Fruit fly (Drosophila melanogaster) whole organism, embryonic: ENCODE measurements around the gene Rpp21.

Experiments used
- Atf6 ChIP-seq: fragments of 200-800 bp; sonication (Bioruptor generic); IDR thresholded peaks from 2 replicates; pipeline ENCODE4 v1.3.6; 2022; ENCODE audit warnings: missing biosample characterization, missing genetic modification characterization
- CG10209 ChIP-seq: fragments of 200-800 bp; sonication (Bioruptor generic); optimal IDR thresholded peaks from 3 replicates; lab custom pipeline; 2017; ENCODE audit warnings: missing biosample characterization, mild to moderate bottlenecking, missing genetic modification characterization, missing genetic modification reagents
- CG10565 ChIP-seq: fragments of 200-800 bp; sonication (Bioruptor generic); optimal IDR thresholded peaks from 3 replicates; lab custom pipeline; 2016; ENCODE audit warnings: missing biosample characterization, mild to moderate bottlenecking, missing genetic modification characterization
- CG11696 ChIP-seq: fragments of 200-800 bp; sonication (Bioruptor generic); IDR thresholded peaks from 2 replicates; pipeline ENCODE4 v1.3.6; 2022; ENCODE audit warnings: missing biosample characterization, missing genetic modification characterization
- CG11723 ChIP-seq: fragments of 200-800 bp; sonication (Bioruptor generic); optimal IDR thresholded peaks from 2 replicates; lab custom pipeline; 2017; ENCODE audit warnings: missing biosample characterization, mild to moderate bottlenecking, missing genetic modification characterization
- CG12071 ChIP-seq: fragments of 200-800 bp; sonication (Bioruptor generic); optimal IDR thresholded peaks from 3 replicates; lab custom pipeline; 2018; ENCODE audit warnings: missing biosample characterization, mild to moderate bottlenecking, missing genetic modification characterization
- CG13775 ChIP-seq: fragments of 200-800 bp; sonication (Bioruptor generic); optimal IDR thresholded peaks from 3 replicates; lab custom pipeline; 2017; ENCODE audit warnings: missing biosample characterization, mild to moderate bottlenecking, missing genetic modification characterization
- CG16815 ChIP-seq: fragments of 200-800 bp; sonication (Bioruptor generic); optimal IDR thresholded peaks from 3 replicates; lab custom pipeline; 2017; ENCODE audit warnings: missing biosample characterization, mild to moderate bottlenecking, missing genetic modification characterization
- CG17186 ChIP-seq: fragments of 200-800 bp; sonication (Bioruptor generic); optimal IDR thresholded peaks from 3 replicates; lab custom pipeline; 2017; ENCODE audit warnings: missing biosample characterization, missing genetic modification reagents, missing genetic modification characterization
- CG17359 ChIP-seq: fragments of 200-800 bp; sonication (Bioruptor generic); optimal IDR thresholded peaks from 3 replicates; lab custom pipeline; 2018; ENCODE audit warnings: missing biosample characterization, mild to moderate bottlenecking, missing genetic modification characterization, moderate library complexity
- CG17612 ChIP-seq: fragments of 200-800 bp; sonication (Bioruptor generic); IDR thresholded peaks from 2 replicates; pipeline ENCODE4 v1.3.6; 2022; ENCODE audit warnings: missing biosample characterization, missing genetic modification characterization
- CG2120 ChIP-seq: fragments of 200-800 bp; sonication (Bioruptor generic); optimal IDR thresholded peaks from 3 replicates; lab custom pipeline; 2016; ENCODE audit warnings: missing biosample characterization, missing genetic modification characterization
- CG2129 ChIP-seq: fragments of 200-800 bp; sonication (Bioruptor generic); IDR thresholded peaks from 2 replicates; pipeline ENCODE4 v1.3.6; 2022; ENCODE audit warnings: missing biosample characterization, missing genetic modification characterization; ENCODE audit not compliant: partially characterized antibody
- CG2678 ChIP-seq: fragments of 200-800 bp; sonication (Bioruptor generic); optimal IDR thresholded peaks from 3 replicates; lab custom pipeline; 2019; ENCODE audit warnings: missing biosample characterization, mild to moderate bottlenecking, missing genetic modification characterization, moderate library complexity
- CG32767 ChIP-seq: fragments of 200-800 bp; sonication (Bioruptor generic); IDR thresholded peaks from 2 replicates; pipeline ENCODE4 v1.3.6; 2022; ENCODE audit warnings: missing biosample characterization, missing genetic modification characterization
- CG3995 ChIP-seq: fragments of 200-800 bp; sonication (Bioruptor generic); optimal IDR thresholded peaks from 3 replicates; lab custom pipeline; 2016; ENCODE audit warnings: missing biosample characterization, missing genetic modification characterization
- CG42726 ChIP-seq: fragments of 200-800 bp; sonication (Bioruptor generic); IDR thresholded peaks from 2 replicates; pipeline ENCODE4 v1.3.6; 2022; ENCODE audit warnings: missing biosample characterization, missing genetic modification characterization; ENCODE audit not compliant: partially characterized antibody
- CG6654 ChIP-seq: fragments of 200-800 bp; sonication (Bioruptor generic); optimal IDR thresholded peaks from 2 replicates; lab custom pipeline; 2017; ENCODE audit warnings: missing biosample characterization, mild to moderate bottlenecking, missing genetic modification characterization
- CG6765 ChIP-seq: fragments of 200-800 bp; sonication (Bioruptor generic); optimal IDR thresholded peaks from 3 replicates; lab custom pipeline; 2017; ENCODE audit warnings: missing biosample characterization, mild to moderate bottlenecking, missing genetic modification characterization
- CG7839 ChIP-seq: fragments of 200-800 bp; sonication (Bioruptor generic); optimal IDR thresholded peaks from 3 replicates; lab custom pipeline; 2018; ENCODE audit warnings: missing biosample characterization, mild to moderate bottlenecking, missing genetic modification characterization, moderate library complexity
- CG8359 ChIP-seq: fragments of 200-800 bp; sonication (Bioruptor generic); optimal IDR thresholded peaks from 2 replicates; lab custom pipeline; 2017; ENCODE audit warnings: missing biosample characterization, mild to moderate bottlenecking, missing genetic modification characterization, borderline replicate concordance
- Dll ChIP-seq: fragments of 200-800 bp; sonication (Bioruptor generic); IDR thresholded peaks from 4 replicates; pipeline ENCODE4 v1.3.6; 2022; ENCODE audit warnings: missing biosample characterization, missing genetic modification characterization; ENCODE audit not compliant: partially characterized antibody
- Dref ChIP-seq: fragments of 200-800 bp; sonication (Bioruptor generic); IDR thresholded peaks from 2 replicates; pipeline ENCODE4 v1.3.6; 2022; ENCODE audit warnings: missing biosample characterization, missing genetic modification characterization
- HLH3B ChIP-seq: fragments of 200-800 bp; sonication (Bioruptor generic); IDR thresholded peaks from 2 replicates; pipeline ENCODE4 v1.3.6; 2022; ENCODE audit warnings: missing biosample characterization, missing genetic modification characterization
- HLH54F ChIP-seq: fragments of 200-800 bp; sonication (Bioruptor generic); optimal IDR thresholded peaks from 3 replicates; lab custom pipeline; 2016; ENCODE audit warnings: missing biosample characterization, missing genetic modification characterization
- Hmr ChIP-seq: fragments of 200-800 bp; sonication (Bioruptor generic); optimal IDR thresholded peaks from 3 replicates; lab custom pipeline; 2017; ENCODE audit warnings: mild to moderate bottlenecking, missing biosample characterization, missing genetic modification reagents, missing genetic modification characterization
- MTF-1 ChIP-seq: fragments of 200-800 bp; sonication (Bioruptor generic); optimal IDR thresholded peaks from 2 replicates; lab custom pipeline; 2018; ENCODE audit warnings: missing biosample characterization, mild to moderate bottlenecking, missing genetic modification characterization, borderline replicate concordance
- Med ChIP-seq: fragments of 200-800 bp; sonication (Bioruptor generic); peaks from one replicate; lab custom pipeline; 2016; ENCODE audit warnings: missing biosample characterization, missing genetic modification characterization, mild to moderate bottlenecking, inconsistent platforms, moderate library complexity
- bsh ChIP-seq, 2 experiments: fragments of 200-800 bp; sonication (Bioruptor generic); optimal IDR thresholded peaks; 2 replicates each; lab custom pipeline; 2017 to 2018; ENCODE audit warnings: mild to moderate bottlenecking in 2 of 2, missing biosample characterization in 2 of 2, missing genetic modification characterization in 2 of 2, moderate library complexity in 1 of 2
- cad ChIP-seq: fragments of >200 bp; optimal IDR thresholded peaks from 2 replicates; lab custom pipeline; 2017; ENCODE audit warnings: missing biosample characterization, missing genetic modification characterization
- chn ChIP-seq: fragments of 200-800 bp; sonication (Bioruptor generic); optimal IDR thresholded peaks from 2 replicates; lab custom pipeline; 2016; ENCODE audit warnings: missing biosample characterization, missing genetic modification characterization
- disco-r ChIP-seq: fragments of 200-800 bp; sonication (Bioruptor generic); optimal IDR thresholded peaks from 2 replicates; lab custom pipeline; 2016; ENCODE audit warnings: missing biosample characterization, missing genetic modification characterization
- en ChIP-seq: fragments of 200-800 bp; sonication (Bioruptor generic); optimal IDR thresholded peaks from 2 replicates; lab custom pipeline; 2016; ENCODE audit warnings: missing biosample characterization, missing genetic modification characterization
- gsb-n ChIP-seq: fragments of 200-800 bp; sonication (Bioruptor generic); optimal IDR thresholded peaks from 3 replicates; lab custom pipeline; 2018; ENCODE audit warnings: missing biosample characterization, mild to moderate bottlenecking, missing genetic modification characterization
- hkb ChIP-seq, 2 experiments: fragments of 200-800 bp in 1 of 2; fragments of >200 bp in 1 of 2; sonication (Bioruptor generic) in 1 of 2; IDR thresholded peaks in 1 of 2; optimal IDR thresholded peaks in 1 of 2; 2 replicates each; pipeline versions ENCODE4 v1.3.6 to Lab custom; 2017 to 2022; ENCODE audit warnings: missing biosample characterization in 1 of 2, missing genetic modification characterization in 1 of 2
- jing ChIP-seq: fragments of 200-800 bp; sonication (Bioruptor generic); optimal IDR thresholded peaks from 2 replicates; lab custom pipeline; 2018; ENCODE audit warnings: missing biosample characterization, mild to moderate bottlenecking, missing genetic modification characterization
- lab ChIP-seq: fragments of 200-800 bp; sonication (Bioruptor generic); optimal IDR thresholded peaks from 3 replicates; lab custom pipeline; 2017; ENCODE audit warnings: missing biosample characterization, missing genetic modification characterization, mild to moderate bottlenecking, moderate library complexity, missing genetic modification reagents
- lmd ChIP-seq: fragments of 200-800 bp; sonication (Bioruptor generic); IDR thresholded peaks from 2 replicates; pipeline ENCODE4 v1.3.6; 2022; ENCODE audit warnings: missing biosample characterization, missing genetic modification characterization
- oc ChIP-seq: fragments of 200-800 bp; sonication (Bioruptor generic); optimal IDR thresholded peaks from 2 replicates; lab custom pipeline; 2018; ENCODE audit warnings: missing biosample characterization, mild to moderate bottlenecking, missing genetic modification characterization, moderate library complexity
- pb ChIP-seq: fragments of 200-800 bp; sonication (Bioruptor generic); optimal IDR thresholded peaks from 3 replicates; lab custom pipeline; 2016; ENCODE audit warnings: missing biosample characterization, missing genetic modification characterization
- salm ChIP-seq: fragments of 200-800 bp; sonication (Bioruptor generic); optimal IDR thresholded peaks from 2 replicates; lab custom pipeline; 2018; ENCODE audit warnings: missing biosample characterization, mild to moderate bottlenecking, missing genetic modification characterization
- scrt ChIP-seq: fragments of 200-800 bp; sonication (Bioruptor generic); optimal IDR thresholded peaks from 2 replicates; lab custom pipeline; 2018; ENCODE audit warnings: missing biosample characterization, mild to moderate bottlenecking, missing genetic modification characterization, moderate library complexity
- sens ChIP-seq: fragments of 200-800 bp; sonication (Bioruptor generic); peaks from one replicate; lab custom pipeline; 2016; ENCODE audit warnings: missing biosample characterization, missing genetic modification characterization
- sr ChIP-seq: fragments of 200-800 bp; sonication (Bioruptor generic); IDR thresholded peaks from 3 replicates; pipeline ENCODE4 v1.3.6; 2022; ENCODE audit warnings: missing biosample characterization, missing genetic modification characterization
- tna ChIP-seq: fragments of 200-800 bp; sonication (Bioruptor generic); IDR thresholded peaks from 2 replicates; pipeline ENCODE4 v1.3.6; 2022; ENCODE audit warnings: missing biosample characterization, missing genetic modification characterization; ENCODE audit not compliant: partially characterized antibody
- usp ChIP-seq: fragments of >200 bp; optimal IDR thresholded peaks from 2 replicates; lab custom pipeline; 2017; ENCODE audit warnings: missing biosample characterization, missing genetic modification characterization
- vvl ChIP-seq: fragments of 200-800 bp; sonication (Bioruptor generic); IDR thresholded peaks from 2 replicates; pipeline ENCODE4 v1.3.6; 2022; ENCODE audit warnings: missing biosample characterization, missing genetic modification characterization
- wdn ChIP-seq: fragments of 200-800 bp; sonication (Bioruptor generic); IDR thresholded peaks from 2 replicates; pipeline ENCODE4 v1.3.6; 2022; ENCODE audit warnings: missing biosample characterization, missing genetic modification characterization
- zf30C ChIP-seq: fragments of 200-800 bp; sonication (Bioruptor generic); optimal IDR thresholded peaks from 3 replicates; lab custom pipeline; 2018; ENCODE audit warnings: missing biosample characterization, mild to moderate bottlenecking, missing genetic modification characterization

Rpp21 gene

dm6 chrX:1041407-1042038 lies 11.0 kb downstream of the Rpp21 start (continued):
- TF ChIP-seq disco-r (GFP tag; lab: Kevin White, UChicago) = no peak
- no peak for TF ChIP-seq Atf6 (GFP tag; lab: Robert Waterston, UW)
- peak; percentile 55 for TF ChIP-seq cad (GFP tag; lab: Kevin White, UChicago)
- no peak for TF ChIP-seq CG6765 (GFP tag; lab: Kevin White, UChicago)
- TF ChIP-seq salm (tag; lab: Kevin White, UChicago) = no peak
- TF ChIP-seq HLH54F = no peak
- no peak for TF ChIP-seq CG2129 (GFP tag; lab: Robert Waterston, UW)
- TF ChIP-seq CG32767 (GFP tag; lab: Robert Waterston, UW) = no peak
- TF ChIP-seq Dll (GFP tag; lab: Robert Waterston, UW) = 0 out of 4 replicates have a peak, but pooled peaks have one; percentile 2
- no peak for TF ChIP-seq gsb-n (tag; lab: Kevin White, UChicago)
- TF ChIP-seq usp = no peak
- TF ChIP-seq scrt = no peak
- no peak for TF ChIP-seq CG3995
- TF ChIP-seq sr (GFP tag; lab: Robert Waterston, UW) = peak; percentile 80
- TF ChIP-seq lab (GFP tag; lab: Kevin White, UChicago) = peak; percentile 24
- TF ChIP-seq CG12071 = no peak
- TF ChIP-seq jing = no peak
- TF ChIP-seq CG17186 (GFP tag; lab: Kevin White, UChicago) = no peak
- TF ChIP-seq CG2678 (tag; lab: Kevin White, UChicago) = peak; percentile 24
- TF ChIP-seq CG11696 (GFP tag; lab: Robert Waterston, UW) = peak; percentile 84
- no peak for TF ChIP-seq lmd (GFP tag; lab: Robert Waterston, UW)
- peak; percentile 1 for TF ChIP-seq chn (GFP tag; lab: Kevin White, UChicago)
- peak; percentile 62 for TF ChIP-seq oc (tag; lab: Kevin White, UChicago)
- no peak for TF ChIP-seq CG10209 (GFP tag; lab: Kevin White, UChicago)
- TF ChIP-seq en (GFP tag; lab: Kevin White, UChicago) = no peak
- TF ChIP-seq CG16815 (GFP tag; lab: Kevin White, UChicago) = no peak
- TF ChIP-seq Hmr (GFP tag; lab: Kevin White, UChicago) = peak; percentile 36
- TF ChIP-seq zf30C (GFP tag; lab: Kevin White, UChicago) = no peak
- no peak for TF ChIP-seq CG13775 (GFP tag; lab: Kevin White, UChicago)
- TF ChIP-seq CG2120 = peak; percentile 26
- no peak for TF ChIP-seq CG10565 (GFP tag; lab: Kevin White, UChicago)
- TF ChIP-seq HLH3B (GFP tag; lab: Robert Waterston, UW) = no peak
- TF ChIP-seq CG17359 = peak; percentile 7
- TF ChIP-seq Dref = no peak
- peak; percentile 86 for TF ChIP-seq sens
- peak; percentile 83 for TF ChIP-seq Med (GFP tag; lab: Kevin White, UChicago)
- TF ChIP-seq tna = no peak
- no peak for TF ChIP-seq pb (GFP tag; lab: Kevin White, UChicago)
- no peak for TF ChIP-seq CG17612
- no peak for TF ChIP-seq CG8359 (GFP tag; lab: Kevin White, UChicago)
- TF ChIP-seq CG11723 (GFP tag; lab: Kevin White, UChicago) = no peak
- TF ChIP-seq hkb (optimal IDR thresholded peaks at IDR 0.05; lab: Kevin White, UChicago) = no peak
- TF ChIP-seq hkb (GFP tag; IDR thresholded peaks at IDR 0.05; lab: Robert Waterston, UW) = 0 out of 2 replicates have a peak, but pooled peaks have one; percentile 22
- no peak for TF ChIP-seq wdn
- TF ChIP-seq MTF-1 (GFP tag; lab: Kevin White, UChicago) = no peak
- 0 out of 2 replicates have a peak, but pooled peaks have one; percentile 10 for TF ChIP-seq vvl (GFP tag; lab: Robert Waterston, UW)
- peak in 1 of 2 experiments; percentile 18 for TF ChIP-seq bsh (GFP tag; optimal IDR thresholded peaks at IDR 0.05; lab: Kevin White, UChicago)
- TF ChIP-seq CG42726 (GFP tag; lab: Robert Waterston, UW) = no peak
- peak; percentile 14 for TF ChIP-seq CG7839 (tag; lab: Kevin White, UChicago)
- TF ChIP-seq CG6654 (GFP tag; lab: Kevin White, UChicago) = peak; percentile 96
